Fruit fly (Drosophila melanogaster) whole organism, embryonic: ENCODE measurements around the gene CG14803.
A peak's percentile ranks its signal among the peaks of the same experiment; 100 is the strongest.

Experiments used
- Aef1 ChIP-seq: fragments of 200-800 bp; sonication (Bioruptor generic); IDR thresholded peaks from 3 replicates; pipeline ENCODE4 v1.3.6; 2022; ENCODE audit warnings: missing biosample characterization, missing genetic modification characterization
- CG10543 ChIP-seq: fragments of 200-800 bp; sonication (Bioruptor generic); optimal IDR thresholded peaks from 3 replicates; lab custom pipeline; 2017; ENCODE audit warnings: missing biosample characterization, mild to moderate bottlenecking, missing genetic modification characterization, moderate library complexity
- CG11247 ChIP-seq: fragments of 200-800 bp; sonication (Bioruptor generic); IDR thresholded peaks from 2 replicates; pipeline ENCODE4 v1.3.6; 2022; ENCODE audit warnings: missing biosample characterization, missing genetic modification characterization
- CG12942 ChIP-seq: fragments of 200-800 bp; sonication (Bioruptor generic); optimal IDR thresholded peaks from 3 replicates; lab custom pipeline; 2016; ENCODE audit warnings: missing biosample characterization, missing genetic modification characterization
- CG13775 ChIP-seq: fragments of 200-800 bp; sonication (Bioruptor generic); optimal IDR thresholded peaks from 3 replicates; lab custom pipeline; 2017; ENCODE audit warnings: missing biosample characterization, mild to moderate bottlenecking, missing genetic modification characterization
- CG14710 ChIP-seq: fragments of 200-800 bp; sonication (Bioruptor generic); optimal IDR thresholded peaks from 3 replicates; lab custom pipeline; 2019; ENCODE audit warnings: missing biosample characterization, mild to moderate bottlenecking, missing genetic modification characterization, moderate library complexity
- CG15601 ChIP-seq: fragments of 200-800 bp; sonication (Bioruptor generic); optimal IDR thresholded peaks from 3 replicates; lab custom pipeline; 2019; ENCODE audit warnings: missing biosample characterization, mild to moderate bottlenecking, missing genetic modification characterization, moderate library complexity
- CG17361 ChIP-seq: fragments of 200-800 bp; sonication (Bioruptor generic); IDR thresholded peaks from 3 replicates; pipeline ENCODE4 v1.3.6; 2022; ENCODE audit warnings: missing biosample characterization, missing genetic modification characterization
- CG30020 ChIP-seq: fragments of 200-800 bp; optimal IDR thresholded peaks from 2 replicates; lab custom pipeline; 2019; ENCODE audit warnings: missing biosample characterization, mild to moderate bottlenecking, missing genetic modification characterization, moderate library complexity
- CG3407 ChIP-seq: fragments of 200-800 bp; sonication (Bioruptor generic); optimal IDR thresholded peaks from 2 replicates; lab custom pipeline; 2018; ENCODE audit warnings: missing biosample characterization, mild to moderate bottlenecking, missing genetic modification characterization
- CG3995 ChIP-seq: fragments of 200-800 bp; sonication (Bioruptor generic); optimal IDR thresholded peaks from 3 replicates; lab custom pipeline; 2016; ENCODE audit warnings: missing biosample characterization, missing genetic modification characterization
- CG4617 ChIP-seq: fragments of 200-800 bp; sonication (Bioruptor generic); optimal IDR thresholded peaks from 3 replicates; lab custom pipeline; 2016; ENCODE audit warnings: missing biosample characterization, missing genetic modification characterization, borderline replicate concordance
- CG6175 ChIP-seq: fragments of 200-800 bp; sonication (Bioruptor generic); IDR thresholded peaks from 3 replicates; pipeline ENCODE4 v1.3.6; 2022; ENCODE audit warnings: missing biosample characterization, missing genetic modification characterization
- CG7745 ChIP-seq: fragments of 200-800 bp; sonication (Bioruptor generic); optimal IDR thresholded peaks from 2 replicates; lab custom pipeline; 2018; ENCODE audit warnings: missing biosample characterization, mild to moderate bottlenecking, missing genetic modification characterization, moderate library complexity
- CG9215 ChIP-seq: fragments of 200-800 bp; sonication (Bioruptor generic); IDR thresholded peaks from 2 replicates; pipeline ENCODE4 v1.3.6; 2022; ENCODE audit warnings: missing biosample characterization, missing genetic modification characterization
- CG9437 ChIP-seq: fragments of 200-800 bp; sonication (Bioruptor generic); optimal IDR thresholded peaks from 2 replicates; lab custom pipeline; 2018; ENCODE audit warnings: missing biosample characterization, mild to moderate bottlenecking, missing genetic modification characterization
- D19B ChIP-seq: fragments of 200-800 bp; sonication (Bioruptor generic); optimal IDR thresholded peaks from 2 replicates; lab custom pipeline; 2017; ENCODE audit warnings: missing biosample characterization, mild to moderate bottlenecking, missing genetic modification characterization
- Drgx ChIP-seq: fragments of 200-800 bp; sonication (Bioruptor generic); IDR thresholded peaks from 2 replicates; pipeline ENCODE4 v1.3.6; 2022; ENCODE audit warnings: missing biosample characterization, missing genetic modification characterization
- Gug ChIP-seq: fragments of 200-800 bp; sonication (Bioruptor generic); IDR thresholded peaks from 4 replicates; pipeline ENCODE4 v1.3.6; 2022; ENCODE audit warnings: missing biosample characterization, missing genetic modification characterization
- HLH54F ChIP-seq: fragments of 200-800 bp; sonication (Bioruptor generic); optimal IDR thresholded peaks from 3 replicates; lab custom pipeline; 2016; ENCODE audit warnings: missing biosample characterization, missing genetic modification characterization
- HLHmδ ChIP-seq: fragments of 200-800 bp; sonication (Bioruptor generic); optimal IDR thresholded peaks from 2 replicates; lab custom pipeline; 2018; ENCODE audit warnings: missing biosample characterization, mild to moderate bottlenecking, missing genetic modification characterization, moderate library complexity
- Hr51 ChIP-seq, 2 experiments: fragments of 200-800 bp; sonication (Bioruptor generic); optimal IDR thresholded peaks; 2 replicates in 1 of 2; 3 replicates in 1 of 2; lab custom pipeline; 2016 to 2018; ENCODE audit warnings: missing biosample characterization in 2 of 2, missing genetic modification characterization in 2 of 2, mild to moderate bottlenecking in 1 of 2, moderate library complexity in 1 of 2
- MBD-R2 ChIP-seq: fragments of 200-800 bp; sonication (Bioruptor generic); IDR thresholded peaks from 2 replicates; pipeline ENCODE4 v1.3.6; 2022; ENCODE audit warnings: missing biosample characterization, missing genetic modification characterization
- Nf-YB ChIP-seq: fragments of 200-800 bp; sonication (Bioruptor generic); optimal IDR thresholded peaks from 3 replicates; lab custom pipeline; 2019; ENCODE audit warnings: missing biosample characterization, mild to moderate bottlenecking, missing genetic modification characterization, moderate library complexity
- Sin3A ChIP-seq: fragments of >200 bp; optimal IDR thresholded peaks from 2 replicates; lab custom pipeline; 2018
- ab ChIP-seq: fragments of 200-800 bp; sonication (Bioruptor generic); optimal IDR thresholded peaks from 2 replicates; lab custom pipeline; 2016; ENCODE audit warnings: missing biosample characterization, missing genetic modification characterization
- ato ChIP-seq: fragments of 200-800 bp; sonication (Bioruptor generic); IDR thresholded peaks from 2 replicates; pipeline ENCODE4 v1.3.6; 2022; ENCODE audit warnings: missing biosample characterization, missing genetic modification characterization; ENCODE audit not compliant: partially characterized antibody
- br ChIP-seq: fragments of >200 bp; optimal IDR thresholded peaks from 2 replicates; lab custom pipeline; 2017
- caup ChIP-seq: fragments of 200-800 bp; sonication (Bioruptor generic); optimal IDR thresholded peaks from 3 replicates; lab custom pipeline; 2017; ENCODE audit warnings: missing biosample characterization, mild to moderate bottlenecking, missing genetic modification characterization, moderate library complexity; ENCODE audit not compliant: severe bottlenecking
- cg ChIP-seq: fragments of 200-800 bp; sonication (Bioruptor generic); optimal IDR thresholded peaks from 3 replicates; lab custom pipeline; 2019; ENCODE audit warnings: missing biosample characterization, mild to moderate bottlenecking, missing genetic modification characterization, moderate library complexity
- chif ChIP-seq, 2 experiments: fragments of 200-800 bp; sonication (Bioruptor generic); optimal IDR thresholded peaks; 3 replicates each; lab custom pipeline; 2016; ENCODE audit warnings: missing biosample characterization in 2 of 2, missing genetic modification characterization in 2 of 2
- ci ChIP-seq: fragments of 200-800 bp; sonication (Bioruptor generic); IDR thresholded peaks from 3 replicates; pipeline ENCODE4 v1.3.6; 2022; ENCODE audit warnings: missing biosample characterization, missing genetic modification characterization
- dimm ChIP-seq: fragments of 200-800 bp; sonication (Bioruptor generic); IDR thresholded peaks from 2 replicates; pipeline ENCODE4 v1.3.6; 2022; ENCODE audit warnings: missing biosample characterization, missing genetic modification characterization
- gfzf ChIP-seq: fragments of 200-800 bp; sonication (Bioruptor generic); optimal IDR thresholded peaks from 2 replicates; lab custom pipeline; 2016; ENCODE audit warnings: missing biosample characterization, mild to moderate bottlenecking, missing genetic modification characterization, moderate library complexity
- h ChIP-seq: fragments of >200 bp; optimal IDR thresholded peaks from 2 replicates; lab custom pipeline; 2017
- hkb ChIP-seq, 2 experiments: fragments of 200-800 bp in 1 of 2; fragments of >200 bp in 1 of 2; sonication (Bioruptor generic) in 1 of 2; IDR thresholded peaks in 1 of 2; optimal IDR thresholded peaks in 1 of 2; 2 replicates each; pipeline versions ENCODE4 v1.3.6 to Lab custom; 2017 to 2022; ENCODE audit warnings: missing biosample characterization in 1 of 2, missing genetic modification characterization in 1 of 2
- hth ChIP-seq: fragments of >200 bp; optimal IDR thresholded peaks from 2 replicates; lab custom pipeline; 2017; ENCODE audit warnings: inconsistent platforms
- jumu ChIP-seq: fragments of 200-800 bp; sonication (Bioruptor generic); optimal IDR thresholded peaks from 3 replicates; lab custom pipeline; 2016; ENCODE audit warnings: missing biosample characterization, missing genetic modification characterization
- nmo ChIP-seq: fragments of 200-800 bp; sonication (Bioruptor generic); optimal IDR thresholded peaks from 2 replicates; lab custom pipeline; 2018; ENCODE audit warnings: missing biosample characterization, mild to moderate bottlenecking, missing genetic modification characterization, moderate library complexity
- nom ChIP-seq: fragments of 200-800 bp; sonication (Bioruptor generic); optimal IDR thresholded peaks from 2 replicates; lab custom pipeline; 2017; ENCODE audit warnings: missing biosample characterization, missing genetic modification characterization, mild to moderate bottlenecking, moderate library complexity, missing genetic modification reagents
- odd ChIP-seq: fragments of 200-800 bp; sonication (Bioruptor generic); optimal IDR thresholded peaks from 2 replicates; lab custom pipeline; 2017; ENCODE audit warnings: missing biosample characterization, mild to moderate bottlenecking, missing genetic modification characterization
- pho ChIP-seq: fragments of 200-800 bp; sonication (Bioruptor generic); optimal IDR thresholded peaks from 2 replicates; lab custom pipeline; 2016; ENCODE audit warnings: missing biosample characterization, missing genetic modification characterization
- pros ChIP-seq: fragments of 200-800 bp; sonication (Bioruptor generic); optimal IDR thresholded peaks from 3 replicates; lab custom pipeline; 2019; ENCODE audit warnings: missing biosample characterization, mild to moderate bottlenecking, missing genetic modification characterization, moderate library complexity
- pum ChIP-seq: fragments of 200-800 bp; sonication (Bioruptor generic); optimal IDR thresholded peaks from 2 replicates; lab custom pipeline; 2016; ENCODE audit warnings: missing biosample characterization, missing genetic modification characterization
- pzg ChIP-seq: fragments of 200-800 bp; sonication (Bioruptor generic); optimal IDR thresholded peaks from 3 replicates; lab custom pipeline; 2018; ENCODE audit warnings: missing biosample characterization, mild to moderate bottlenecking, missing genetic modification characterization, moderate library complexity
- sens ChIP-seq: fragments of 200-800 bp; sonication (Bioruptor generic); peaks from one replicate; lab custom pipeline; 2016; ENCODE audit warnings: missing biosample characterization, missing genetic modification characterization
- sob ChIP-seq: fragments of 200-800 bp; sonication (Bioruptor generic); IDR thresholded peaks from 2 replicates; pipeline ENCODE4 v1.3.6; 2022; ENCODE audit warnings: missing biosample characterization, missing genetic modification characterization
- trh ChIP-seq: fragments of 200-800 bp; sonication (Bioruptor generic); optimal IDR thresholded peaks from 2 replicates; lab custom pipeline; 2016; ENCODE audit warnings: missing biosample characterization, missing genetic modification characterization
- tx ChIP-seq: fragments of 200-800 bp; sonication (Bioruptor generic); optimal IDR thresholded peaks from 2 replicates; lab custom pipeline; 2016; ENCODE audit warnings: missing biosample characterization, missing genetic modification characterization
- unpg ChIP-seq: fragments of 200-800 bp; sonication (Bioruptor generic); optimal IDR thresholded peaks from 3 replicates; lab custom pipeline; 2018; ENCODE audit warnings: missing biosample characterization, mild to moderate bottlenecking, missing genetic modification characterization, moderate library complexity
- zen ChIP-seq: fragments of 200-800 bp; sonication (Bioruptor generic); optimal IDR thresholded peaks from 3 replicates; lab custom pipeline; 2018; ENCODE audit warnings: missing biosample characterization, mild to moderate bottlenecking, missing genetic modification characterization, moderate library complexity

The CG14803 gene

dm6 chrX:1873515-1874126, 5.0 kb downstream of the CG14803 start, which contains the start of the genes Pgam5 and Vps26 (continued):
- TF ChIP-seq CG14710 (tag; lab: Kevin White, UChicago) (peak; percentile 52), CG3407 (GFP tag; lab: Kevin White, UChicago) (no peak), HLH54F (GFP tag; lab: Kevin White, UChicago) (no peak), pho (GFP tag; lab: Kevin White, UChicago) (no peak), CG11247 (GFP tag; lab: Robert Waterston, UW) (no peak), nom (GFP tag; lab: Kevin White, UChicago) (no peak), CG10543 (GFP tag; lab: Kevin White, UChicago) (no peak), Drgx (no peak), ato (GFP tag; lab: Robert Waterston, UW) (no peak), HLHmδ (GFP tag; lab: Kevin White, UChicago) (no peak), pum (GFP tag; lab: Kevin White, UChicago) (no peak), pzg (GFP tag; lab: Kevin White, UChicago) (peak; percentile 61), CG30020 (peak; percentile 48), CG12942 (GFP tag; lab: Kevin White, UChicago) (no peak), tx (GFP tag; lab: Kevin White, UChicago) (no peak), MBD-R2 (GFP tag; lab: Robert Waterston, UW) (peak; percentile 22), caup (GFP tag; lab: Kevin White, UChicago) (no peak), Nf-YB (no peak), CG7745 (tag; lab: Kevin White, UChicago) (no peak), chif (GFP tag; optimal IDR thresholded peaks at IDR 0.05; lab: Kevin White, UChicago) (no peak), odd (no peak), cg (peak; percentile 66), hth (no peak), CG9215 (no peak), h (lab: Kevin White, UChicago) (no peak), br (lab: Kevin White, UChicago) (no peak), CG4617 (GFP tag; lab: Kevin White, UChicago) (peak; percentile 48), unpg (no peak), CG3995 (GFP tag; lab: Kevin White, UChicago) (no peak), CG6175 (GFP tag; lab: Robert Waterston, UW) (no peak), pros (GFP tag; lab: Kevin White, UChicago) (no peak), CG15601 (tag; lab: Kevin White, UChicago) (no peak), CG17361 (no peak), sob (GFP tag; lab: Robert Waterston, UW) (no peak), D19B (GFP tag; lab: Kevin White, UChicago) (no peak), hkb (optimal IDR thresholded peaks at IDR 0.05; lab: Kevin White, UChicago) (peak; percentile 15), hkb (GFP tag; IDR thresholded peaks at IDR 0.05; lab: Robert Waterston, UW) (no peak), Sin3A (peak; percentile 51), ab (no peak), Aef1 (no peak), Gug (GFP tag; lab: Robert Waterston, UW) (no peak), dimm (no peak), nmo (GFP tag; lab: Kevin White, UChicago) (peak; percentile 47), trh (GFP tag; lab: Kevin White, UChicago) (no peak), CG9437 (GFP tag; lab: Kevin White, UChicago) (no peak), jumu (no peak), zen (tag; lab: Kevin White, UChicago) (peak; percentile 26), gfzf (GFP tag; lab: Kevin White, UChicago) (peak; percentile 67), CG13775 (GFP tag; lab: Kevin White, UChicago) (no peak), ci (no peak), sens (GFP tag; lab: Kevin White, UChicago) (peak; percentile 49), Hr51 (GFP tag; optimal IDR thresholded peaks at IDR 0.05; lab: Kevin White, UChicago) (no peak)
